Fruit fly (Drosophila melanogaster) whole organism, prepupa: ENCODE results near the gene sud1.
A peak's percentile ranks its signal among the peaks of the same experiment; 100 is the strongest.

Experiments
- CG10669 ChIP-seq: fragments of 200-800 bp; sonication (Bioruptor generic); optimal IDR thresholded peaks from 3 replicates; lab custom pipeline; 2018; ENCODE audit warnings: missing biosample characterization, mild to moderate bottlenecking, missing genetic modification characterization, moderate library complexity
- CG15336 ChIP-seq: fragments of 200-800 bp; sonication (Bioruptor generic); IDR thresholded peaks from 2 replicates; pipeline ENCODE4 v1.3.6; 2022; ENCODE audit warnings: missing biosample characterization, missing genetic modification characterization
- CG31627 ChIP-seq: fragments of 200-800 bp; sonication (Bioruptor generic); optimal IDR thresholded peaks from 3 replicates; lab custom pipeline; 2016; ENCODE audit warnings: missing biosample characterization, missing genetic modification characterization
- CG4318 ChIP-seq: fragments of 200-800 bp; sonication (Bioruptor generic); optimal IDR thresholded peaks from 3 replicates; lab custom pipeline; 2017; ENCODE audit warnings: missing biosample characterization, mild to moderate bottlenecking, missing genetic modification characterization
- Ets21C ChIP-seq: fragments of 200-800 bp; sonication (Bioruptor generic); optimal IDR thresholded peaks from 3 replicates; lab custom pipeline; 2016; ENCODE audit warnings: missing biosample characterization, missing genetic modification characterization
- Ets96B ChIP-seq: fragments of 200-800 bp; optimal IDR thresholded peaks from 2 replicates; lab custom pipeline; 2019; ENCODE audit warnings: missing biosample characterization, mild to moderate bottlenecking, missing genetic modification characterization, moderate library complexity
- Hr39 ChIP-seq: fragments of 200-800 bp; sonication (Bioruptor generic); optimal IDR thresholded peaks from 2 replicates; lab custom pipeline; 2016; ENCODE audit warnings: missing biosample characterization, missing genetic modification characterization
- Sox14 ChIP-seq: fragments of 200-800 bp; sonication (Bioruptor generic); optimal IDR thresholded peaks from 3 replicates; lab custom pipeline; 2016; ENCODE audit warnings: missing biosample characterization, missing genetic modification characterization
- achi ChIP-seq: fragments of 200-800 bp; sonication (Bioruptor generic); optimal IDR thresholded peaks from 3 replicates; lab custom pipeline; 2016; ENCODE audit warnings: missing biosample characterization, missing genetic modification characterization
- eg ChIP-seq: fragments of 200-800 bp; sonication (Bioruptor generic); IDR thresholded peaks from 3 replicates; pipeline ENCODE4 v1.3.6; 2022; ENCODE audit warnings: missing biosample characterization, missing genetic modification characterization
- fkh ChIP-seq: fragments of 200-800 bp; sonication (Bioruptor generic); optimal IDR thresholded peaks from 3 replicates; lab custom pipeline; 2017; ENCODE audit warnings: missing biosample characterization, mild to moderate bottlenecking, missing genetic modification characterization, moderate library complexity
- pdm3 ChIP-seq: fragments of 200-800 bp; sonication (Bioruptor generic); optimal IDR thresholded peaks from 3 replicates; lab custom pipeline; 2016; ENCODE audit warnings: missing biosample characterization, missing genetic modification characterization

dm6 chr3R:24953152-24953551, 35.5 kb upstream of the sud1 start:
- no peak for TF ChIP-seq CG4318 (GFP tag; lab: Kevin White, UChicago)
- TF ChIP-seq CG31627 (GFP tag; lab: Kevin White, UChicago) = no peak
- TF ChIP-seq CG15336 (GFP tag; lab: Robert Waterston, UW) = no peak
- peak; percentile 58 for TF ChIP-seq CG10669 (GFP tag; lab: Kevin White, UChicago)
- no peak for TF ChIP-seq Hr39 (GFP tag; lab: Kevin White, UChicago)
- peak; percentile 9 for TF ChIP-seq Sox14 (GFP tag; lab: Kevin White, UChicago)
- TF ChIP-seq pdm3 (GFP tag; lab: Kevin White, UChicago) = no peak
- no peak for TF ChIP-seq Ets21C (GFP tag; lab: Kevin White, UChicago)
- no peak for TF ChIP-seq eg (GFP tag; lab: Robert Waterston, UW)
- TF ChIP-seq achi (GFP tag; lab: Kevin White, UChicago) = peak; percentile 15
- TF ChIP-seq Ets96B (tag; lab: Kevin White, UChicago) = peak; percentile 71
- no peak for TF ChIP-seq fkh (GFP tag; lab: Kevin White, UChicago)
